Fruit fly (Drosophila melanogaster): ENCODE results near the gene CG14535.

Gene CG14535

dm6 chr2L:7821279-7821848 lies 33.9 kb downstream of the CG14535 start:
- no peak for TF ChIP-seq Myc (optimal IDR thresholded peaks at IDR 0.05)
- TF ChIP-seq ttk (optimal IDR thresholded peaks at IDR 0.05) = no peak
- no peak for TF ChIP-seq psq (optimal IDR thresholded peaks at IDR 0.05)
- TF ChIP-seq Sin3A (optimal IDR thresholded peaks at IDR 0.05) = no peak
- TF ChIP-seq h (optimal IDR thresholded peaks at IDR 0.05) = no peak
- TF ChIP-seq insv (optimal IDR thresholded peaks at IDR 0.05) = no peak

dm6 chr2L:7820851-7821250 lies 34.4 kb downstream of the CG14535 start, which contains the start of gene CG7115:
Gene CG7115, plus strand, starts transcription at chr2L:7821151.
- TF ChIP-seq insv (optimal IDR thresholded peaks at IDR 0.05) (no peak), Sin3A (optimal IDR thresholded peaks at IDR 0.05) (no peak), Myc (optimal IDR thresholded peaks at IDR 0.05) (no peak), h (optimal IDR thresholded peaks at IDR 0.05) (no peak), psq (optimal IDR thresholded peaks at IDR 0.05) (no peak), ttk (optimal IDR thresholded peaks at IDR 0.05) (no peak)

DNA sequence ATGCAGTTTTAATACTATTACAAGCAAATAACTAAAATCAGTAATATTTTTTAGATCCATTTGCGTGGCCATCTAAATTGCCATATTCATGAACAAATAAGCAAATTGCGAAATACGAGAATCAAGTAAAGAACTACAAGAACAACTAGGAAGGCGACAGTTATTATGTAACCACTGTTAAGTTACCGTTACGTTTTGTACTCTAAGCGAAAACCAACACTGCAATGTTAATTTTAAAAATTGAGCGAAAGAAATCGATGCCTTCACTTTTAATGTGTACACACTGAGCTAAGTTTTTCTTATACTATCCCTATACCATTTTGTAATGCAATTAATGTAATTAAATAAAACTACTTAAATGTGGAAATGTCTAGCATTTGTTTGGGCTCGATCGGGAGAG lies 34.9 kb downstream of the CG14535 start:
- TF ChIP-seq h (optimal IDR thresholded peaks at IDR 0.05) = no peak
- TF ChIP-seq Sin3A (optimal IDR thresholded peaks at IDR 0.05) = no peak
- no peak for TF ChIP-seq Myc (optimal IDR thresholded peaks at IDR 0.05)

DNA sequence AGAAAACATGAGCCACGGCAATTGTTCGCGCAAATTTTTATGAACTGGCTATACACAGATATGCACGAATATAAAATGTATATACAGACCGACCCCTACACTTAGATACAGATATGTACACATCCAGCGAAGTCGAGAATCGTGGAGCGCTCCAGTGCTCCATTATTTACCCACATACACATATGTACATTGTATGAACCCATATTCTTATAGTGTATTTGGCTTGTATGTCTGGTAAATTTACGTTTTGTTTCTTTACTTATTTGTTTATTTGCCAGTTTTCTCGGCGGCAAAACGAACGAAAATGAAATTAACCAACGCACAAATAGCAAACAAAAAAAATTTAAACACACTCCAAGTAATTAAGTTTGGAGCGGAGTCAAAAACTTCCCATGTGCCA lies 41.9 kb downstream of the CG14535 start:
- TF ChIP-seq h (optimal IDR thresholded peaks at IDR 0.05) (no peak), Sin3A (optimal IDR thresholded peaks at IDR 0.05) (no peak), insv (optimal IDR thresholded peaks at IDR 0.05) (no peak), psq (optimal IDR thresholded peaks at IDR 0.05) (no peak), ttk (optimal IDR thresholded peaks at IDR 0.05) (no peak), Myc (optimal IDR thresholded peaks at IDR 0.05) (no peak)

DNA sequence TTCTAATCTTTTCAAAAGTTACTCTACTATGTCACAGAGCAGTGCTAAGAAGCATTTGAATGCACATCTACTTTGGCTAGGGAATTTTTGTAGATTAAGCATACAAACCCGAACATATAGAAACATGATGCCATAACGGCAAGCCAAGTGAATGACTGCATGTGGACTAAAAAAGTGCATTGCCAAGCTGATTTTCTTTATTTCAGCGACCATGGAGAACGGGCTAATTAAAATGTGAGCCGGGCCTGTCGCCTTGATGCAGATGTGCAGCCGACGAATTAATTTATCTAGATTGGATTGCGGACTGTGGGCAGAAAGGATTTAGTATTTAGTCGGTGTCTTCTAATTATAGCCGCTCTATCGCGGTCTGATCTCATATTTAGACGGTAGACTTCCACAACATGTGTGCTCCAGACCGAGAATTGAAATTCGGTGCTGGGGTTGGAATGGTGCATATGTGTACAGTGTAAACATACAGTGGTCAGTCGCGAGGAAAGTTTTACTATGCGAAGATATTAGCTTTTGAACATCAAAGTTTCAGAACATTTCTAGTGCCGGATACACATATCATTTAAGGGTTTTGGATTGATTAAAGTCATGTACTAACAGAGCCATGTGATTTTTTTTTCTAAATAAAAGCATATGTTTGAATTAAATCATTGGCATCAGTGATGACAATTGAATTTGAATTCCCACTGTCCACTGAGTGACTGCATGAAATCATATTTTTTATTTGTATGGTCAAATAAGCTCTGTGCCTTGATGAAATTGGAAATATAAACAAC lies 42.5 kb downstream of the CG14535 start:
- TF ChIP-seq Sin3A (optimal IDR thresholded peaks at IDR 0.05) = no peak
- TF ChIP-seq h (optimal IDR thresholded peaks at IDR 0.05) = no peak
- no peak for TF ChIP-seq ttk (optimal IDR thresholded peaks at IDR 0.05)
- no peak for TF ChIP-seq Myc (optimal IDR thresholded peaks at IDR 0.05)
- no peak for TF ChIP-seq psq (optimal IDR thresholded peaks at IDR 0.05)
- TF ChIP-seq insv (optimal IDR thresholded peaks at IDR 0.05) = no peak

DNA sequence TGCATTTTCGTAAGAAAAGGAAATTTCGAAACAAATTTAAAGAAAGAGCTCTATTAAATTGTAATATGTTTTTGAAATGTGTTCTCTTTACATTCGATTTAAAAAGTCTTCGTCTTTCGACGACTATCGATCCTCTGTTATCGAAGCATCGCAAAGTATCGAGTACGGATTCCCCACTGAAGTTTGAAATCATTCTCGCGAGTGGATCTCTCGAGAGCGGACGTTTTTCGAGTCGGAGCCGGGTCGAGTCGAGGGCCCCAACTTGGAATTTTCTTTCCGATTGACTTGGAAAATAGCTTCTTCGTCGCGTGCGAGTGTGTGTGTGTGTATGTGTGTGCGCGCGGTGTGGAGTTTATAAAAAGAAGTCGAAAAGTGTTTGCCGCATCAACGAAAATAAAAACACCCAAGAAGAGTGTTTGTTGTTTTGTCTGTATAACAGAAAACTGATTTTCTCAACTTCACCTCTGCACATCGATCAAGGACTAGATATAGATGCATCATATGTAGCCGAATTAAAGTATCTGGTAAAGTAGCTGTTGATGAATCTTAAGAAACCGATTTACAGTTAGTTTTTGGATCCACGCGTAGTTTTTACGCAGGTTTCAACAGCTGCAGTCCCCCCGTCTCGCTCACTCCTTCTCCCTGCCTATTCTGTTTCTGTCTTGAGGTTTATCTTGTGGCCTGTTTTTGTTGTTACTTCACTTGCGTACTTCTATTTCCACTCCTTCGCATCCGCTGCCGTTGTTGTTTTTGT lies 43.8 kb downstream of the CG14535 start, which contains the start of gene LanB1:
Gene LanB1, plus strand, starts transcription at position 190 of the 754 bp plus-strand sequence.
- TF ChIP-seq h (optimal IDR thresholded peaks at IDR 0.05) = no peak
- no peak for TF ChIP-seq psq (optimal IDR thresholded peaks at IDR 0.05)
- TF ChIP-seq Myc (optimal IDR thresholded peaks at IDR 0.05) = no peak
- TF ChIP-seq insv (optimal IDR thresholded peaks at IDR 0.05) = no peak
- no peak for TF ChIP-seq Sin3A (optimal IDR thresholded peaks at IDR 0.05)
- TF ChIP-seq ttk (optimal IDR thresholded peaks at IDR 0.05) = no peak

DNA sequence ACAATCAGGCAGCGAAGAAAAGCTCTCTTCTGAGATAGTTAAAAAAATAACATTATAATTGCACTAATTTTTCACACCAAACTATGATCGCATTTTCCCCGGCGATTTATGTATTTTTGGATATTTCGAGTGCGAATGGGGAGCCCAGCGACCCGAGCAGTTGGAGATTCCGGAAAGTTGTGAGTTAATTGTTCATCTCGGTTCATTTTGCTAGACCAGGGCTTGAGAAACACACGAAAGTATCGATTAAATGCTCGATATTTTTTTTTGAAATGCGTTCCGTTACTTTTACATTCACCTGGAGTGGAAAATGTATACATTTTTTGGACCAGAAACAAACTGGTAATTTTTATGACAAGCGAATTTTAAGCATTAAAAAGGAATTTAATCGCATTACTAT lies 44.8 kb downstream of the CG14535 start, which contains the start of gene Cdc14:
Gene Cdc14, minus strand, starts transcription at position 185 of the 400 bp plus-strand sequence.
- TF ChIP-seq ttk (optimal IDR thresholded peaks at IDR 0.05) = no peak
- TF ChIP-seq Myc (optimal IDR thresholded peaks at IDR 0.05) = no peak
- no peak for TF ChIP-seq insv (optimal IDR thresholded peaks at IDR 0.05)

DNA sequence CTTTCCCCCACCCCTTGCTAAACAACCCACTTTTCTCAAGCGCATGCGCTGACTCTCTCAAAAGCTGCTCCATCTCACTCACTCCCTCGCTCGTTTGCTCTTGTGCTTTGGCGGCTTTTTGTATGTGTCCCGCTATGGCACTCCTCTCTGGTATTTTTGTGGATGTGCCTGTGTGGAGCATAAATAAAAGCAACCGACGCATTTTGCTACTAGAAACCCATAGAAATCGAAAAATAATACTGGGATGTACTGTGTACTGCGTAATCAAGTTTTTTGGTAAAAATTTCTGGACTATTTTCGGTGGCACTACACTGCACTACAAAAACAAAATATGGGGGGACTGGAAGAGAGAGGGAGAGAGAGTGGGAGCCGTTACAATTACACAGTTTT lies 45.6 kb downstream of the CG14535 start:
- TF ChIP-seq ttk (optimal IDR thresholded peaks at IDR 0.05) = no peak
- no peak for TF ChIP-seq Sin3A (optimal IDR thresholded peaks at IDR 0.05)
- no peak for TF ChIP-seq psq (optimal IDR thresholded peaks at IDR 0.05)
- no peak for TF ChIP-seq h (optimal IDR thresholded peaks at IDR 0.05)
- no peak for TF ChIP-seq insv (optimal IDR thresholded peaks at IDR 0.05)
- TF ChIP-seq Myc (optimal IDR thresholded peaks at IDR 0.05) = no peak

DNA sequence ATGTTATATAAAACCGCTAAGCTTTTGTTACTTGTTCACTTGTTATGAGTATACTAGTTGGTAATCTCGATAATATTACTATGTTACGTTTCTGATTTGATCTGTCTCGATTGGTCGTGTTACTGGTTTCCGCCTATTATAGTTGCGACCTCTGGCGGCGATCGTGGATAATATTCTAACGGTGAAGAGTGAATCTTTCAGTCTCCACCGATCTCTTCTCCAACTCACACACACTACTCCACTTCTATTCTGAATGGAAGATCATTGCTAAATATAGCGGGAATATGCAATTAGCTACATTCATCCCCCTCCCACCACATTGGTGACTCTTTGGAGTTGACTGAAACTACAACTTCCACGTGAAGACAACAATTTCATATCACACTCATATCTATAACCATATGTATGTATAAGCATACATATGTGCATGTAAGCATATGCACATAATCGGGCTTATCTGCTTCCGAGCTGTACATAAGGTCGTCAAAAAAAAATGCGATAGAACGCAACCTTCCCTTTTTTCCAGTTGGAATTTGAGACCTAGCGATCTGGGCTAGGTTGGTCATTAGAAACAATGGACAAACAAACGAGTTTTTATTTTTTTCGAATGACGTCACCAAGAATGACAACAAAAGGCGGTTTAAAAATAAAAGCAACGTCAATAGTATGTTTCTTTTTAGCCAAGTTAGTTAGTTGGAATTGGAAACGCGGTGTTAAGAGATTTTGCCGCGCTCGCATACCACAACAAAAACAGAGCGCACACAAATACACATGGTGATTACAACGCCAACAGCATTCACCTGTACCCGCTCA lies 46.2 kb downstream of the CG14535 start:
- no peak for TF ChIP-seq h (optimal IDR thresholded peaks at IDR 0.05)
- no peak for TF ChIP-seq Sin3A (optimal IDR thresholded peaks at IDR 0.05)
- TF ChIP-seq psq (optimal IDR thresholded peaks at IDR 0.05) = no peak
- no peak for TF ChIP-seq Myc (optimal IDR thresholded peaks at IDR 0.05)
- TF ChIP-seq ttk (optimal IDR thresholded peaks at IDR 0.05) = no peak
- no peak for TF ChIP-seq insv (optimal IDR thresholded peaks at IDR 0.05)

DNA sequence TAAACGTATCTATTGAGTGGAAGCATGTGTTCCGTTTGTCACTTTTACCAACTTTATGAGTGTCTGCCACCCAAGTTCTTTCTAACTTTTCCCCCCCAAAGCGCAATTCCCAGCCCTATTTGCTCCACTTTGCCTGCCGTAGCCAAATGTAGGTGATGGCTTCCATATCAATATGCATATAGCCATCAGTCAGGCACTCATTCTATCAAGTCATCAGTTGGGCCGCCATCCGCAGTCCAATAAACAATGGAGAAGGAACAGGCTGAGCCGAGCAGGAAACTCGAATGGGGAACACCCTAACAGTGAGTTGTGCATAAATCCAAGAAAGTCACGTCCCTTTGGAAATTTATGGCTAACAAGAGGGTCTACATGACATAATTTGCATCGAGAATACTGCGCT lies 47.7 kb downstream of the CG14535 start:
- TF ChIP-seq Myc (optimal IDR thresholded peaks at IDR 0.05) (no peak), ttk (optimal IDR thresholded peaks at IDR 0.05) (no peak), Sin3A (optimal IDR thresholded peaks at IDR 0.05) (no peak), insv (optimal IDR thresholded peaks at IDR 0.05) (no peak), psq (optimal IDR thresholded peaks at IDR 0.05) (no peak), h (optimal IDR thresholded peaks at IDR 0.05) (no peak)

DNA sequence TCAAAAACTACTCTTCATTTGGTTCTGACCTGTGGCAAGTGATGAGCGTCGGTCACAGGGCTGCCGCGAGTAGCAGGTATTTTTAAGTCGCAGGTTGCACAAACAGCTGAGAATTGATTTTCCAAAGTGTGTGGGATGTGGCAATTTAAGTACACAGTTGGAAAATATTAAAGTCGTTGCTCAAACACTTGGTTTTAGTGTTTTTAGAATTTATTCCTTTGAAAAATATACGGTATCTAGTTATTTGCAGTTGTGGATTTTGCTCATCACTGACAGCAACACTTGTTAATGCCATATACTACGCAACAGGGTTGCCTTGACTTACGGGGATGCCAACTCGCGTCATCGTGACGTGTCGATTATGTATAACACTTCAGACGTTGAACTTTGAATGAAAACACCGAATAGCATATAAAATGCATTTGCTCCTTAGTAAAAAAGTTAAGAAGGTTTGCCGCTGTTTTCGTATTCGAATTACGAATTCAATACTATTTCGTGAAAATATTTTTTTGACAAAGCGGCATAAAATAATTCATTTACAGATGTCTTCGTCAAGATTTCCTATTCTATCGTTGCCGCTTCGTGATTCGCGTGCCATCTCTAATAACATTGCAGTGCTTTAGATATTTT lies 55.4 kb downstream of the CG14535 start, which contains the start of the genes Herp and r2d2:
Gene Herp, minus strand, starts transcription at position 255 of the 630 bp plus-strand sequence.
Gene r2d2, plus strand, starts transcription at position 344 of the 630 bp plus-strand sequence.
- TF ChIP-seq insv (optimal IDR thresholded peaks at IDR 0.05) (no peak), Myc (optimal IDR thresholded peaks at IDR 0.05) (no peak), psq (optimal IDR thresholded peaks at IDR 0.05) (no peak), Sin3A (optimal IDR thresholded peaks at IDR 0.05) (no peak), h (optimal IDR thresholded peaks at IDR 0.05) (no peak), ttk (optimal IDR thresholded peaks at IDR 0.05) (no peak)

Data from Kc167 (cell line).